Fruit fly (Drosophila melanogaster) whole organism, wandering third instar larva: ENCODE measurements around the gene CG12592.
A peak's percentile ranks its signal among the peaks of the same experiment; 100 is the strongest.

Experiments
- Abd-B ChIP-seq: fragments of >200 bp; optimal IDR thresholded peaks from 2 replicates; lab custom pipeline; 2017; ENCODE audit warnings: missing biosample characterization, missing genetic modification characterization
- Dfd ChIP-seq: fragments of >200 bp; optimal IDR thresholded peaks from 2 replicates; lab custom pipeline; 2017; ENCODE audit warnings: missing biosample characterization, missing genetic modification characterization
- N ChIP-seq: fragments of >200 bp; optimal IDR thresholded peaks from 2 replicates; lab custom pipeline; 2018; ENCODE audit warnings: missing biosample characterization, missing external identifiers, missing genetic modification characterization
- Sp1 ChIP-seq: fragments of 200-800 bp; sonication (Bioruptor generic); optimal IDR thresholded peaks from 3 replicates; lab custom pipeline; 2019; ENCODE audit warnings: missing biosample characterization, mild to moderate bottlenecking, missing genetic modification characterization, moderate library complexity
- br ChIP-seq: fragments of 200-800 bp; sonication (Bioruptor generic); optimal IDR thresholded peaks from 2 replicates; lab custom pipeline; 2016; ENCODE audit warnings: missing biosample characterization, missing genetic modification characterization
- psq ChIP-seq: fragments of 200-800 bp; sonication (Bioruptor generic); optimal IDR thresholded peaks from 3 replicates; lab custom pipeline; 2017; ENCODE audit warnings: missing biosample characterization, mild to moderate bottlenecking, missing genetic modification characterization, moderate library complexity
- sage ChIP-seq: fragments of 200-800 bp; sonication (Bioruptor generic); optimal IDR thresholded peaks from 2 replicates; lab custom pipeline; 2016; ENCODE audit warnings: missing biosample characterization, mild to moderate bottlenecking, missing genetic modification characterization
- tai ChIP-seq: sonication (Bioruptor generic); optimal IDR thresholded peaks from 2 replicates; lab custom pipeline; 2016; ENCODE audit warnings: missing biosample characterization, missing genetic modification characterization
- usp ChIP-seq: fragments of >200 bp; optimal IDR thresholded peaks from 2 replicates; lab custom pipeline; 2017; ENCODE audit warnings: missing biosample characterization, missing genetic modification characterization

DNA sequence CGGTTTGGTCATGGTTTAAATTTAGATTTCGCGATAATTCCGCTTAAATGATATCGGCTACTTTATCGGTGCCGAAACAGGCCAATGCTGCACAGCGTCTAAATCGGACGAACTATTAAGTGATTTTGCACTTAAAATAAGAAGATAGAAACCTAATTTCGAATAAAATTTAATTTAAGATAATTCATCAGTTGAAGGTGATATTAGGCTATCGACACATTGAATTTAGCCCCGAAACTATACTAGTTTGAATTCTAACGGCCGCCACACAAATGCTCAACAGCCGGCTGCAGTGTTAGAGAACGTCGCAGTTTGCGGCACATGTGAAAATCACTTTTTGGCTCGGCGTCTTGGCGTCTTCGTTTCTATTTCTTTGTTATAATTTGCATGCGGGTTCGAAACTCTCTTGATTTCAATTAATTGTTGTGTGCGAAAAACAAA is 5.3 kb upstream of the CG12592 start, which contains the start of gene sle:
- TF ChIP-seq Abd-B (GFP tag; lab: Kevin White, UChicago) (no peak), psq (GFP tag; lab: Kevin White, UChicago) (peak; percentile 56), sage (no peak), N (GFP tag; lab: Kevin White, UChicago) (no peak), Dfd (GFP tag; lab: Kevin White, UChicago) (no peak), usp (no peak), Sp1 (GFP tag; lab: Kevin White, UChicago) (peak; percentile 60), tai (GFP tag; lab: Kevin White, UChicago) (no peak), br (no peak)
